Fruit fly (Drosophila melanogaster) whole organism, embryonic: ENCODE data around the gene Sb.

Source experiments
- Atf6 ChIP-seq: fragments of 200-800 bp; sonication (Bioruptor generic); IDR thresholded peaks from 2 replicates; pipeline ENCODE4 v1.3.6; 2022; ENCODE audit warnings: missing biosample characterization, missing genetic modification characterization
- Fer1 ChIP-seq: fragments of 200-800 bp; sonication (Bioruptor generic); optimal IDR thresholded peaks from 2 replicates; lab custom pipeline; 2017; ENCODE audit warnings: missing biosample characterization, mild to moderate bottlenecking, missing genetic modification characterization

- TF ChIP-seq Atf6 (GFP tag; lab: Robert Waterston, UW) (no peak), Fer1 (GFP tag; lab: Kevin White, UChicago) (no peak)
These were observed 74.3 kb downstream of the Sb start for dm6 chr3R:16190183-16190763.
